Worm (Caenorhabditis elegans): ENCODE measurements around the gene srxa-8.

srxa-8 gene

ce11 chrX:13348417-13348816 is 39.8 kb upstream of the srxa-8 start:
- TF ChIP-seq nhr-6 (tag; optimal IDR thresholded peaks at IDR 0.05) (peak; percentile 79), ztf-4 (tag; optimal IDR thresholded peaks at IDR 0.05) (peak; percentile 32), elt-1 (tag; optimal IDR thresholded peaks at IDR 0.05) (no peak), lin-11 (tag; optimal IDR thresholded peaks at IDR 0.05) (no peak), nhr-21 (tag; optimal IDR thresholded peaks at IDR 0.05) (peak; percentile 94), nhr-237 (tag; optimal IDR thresholded peaks at IDR 0.05) (no peak), mbf-1 (tag; optimal IDR thresholded peaks at IDR 0.05) (no peak), F13H6.1 (tag; optimal IDR thresholded peaks at IDR 0.05) (peak; percentile 46), ZK546.5 (tag; optimal IDR thresholded peaks at IDR 0.05) (no peak), skn-1 (tag; optimal IDR thresholded peaks at IDR 0.05) (peak; percentile 26), aly-2 (tag; optimal IDR thresholded peaks at IDR 0.05) (no peak), gmeb-1 (tag; optimal IDR thresholded peaks at IDR 0.05) (peak; percentile 51), nhr-10 (tag; optimal IDR thresholded peaks at IDR 0.05) (no peak), C34F6.9 (tag; optimal IDR thresholded peaks at IDR 0.05) (peak; percentile 55), crh-2 (tag; optimal IDR thresholded peaks at IDR 0.05) (peak; percentile 93), fos-1 (tag; optimal IDR thresholded peaks at IDR 0.05) (peak; percentile 33), lin-39 (tag; optimal IDR thresholded peaks at IDR 0.05) (no peak), nhr-11 (tag; optimal IDR thresholded peaks at IDR 0.05) (no peak), mdl-1 (tag; optimal IDR thresholded peaks at IDR 0.05) (peak in 1 of 2 experiments; percentile 39), unc-62 (GFP tag; optimal IDR thresholded peaks at IDR 0.05) (no peak), Y55F3AM.14 (GFP tag; optimal IDR thresholded peaks at IDR 0.05) (no peak), ceh-16 (tag; optimal IDR thresholded peaks at IDR 0.05) (no peak), R02D3.7 (tag; optimal IDR thresholded peaks at IDR 0.05) (no peak), nhr-77 (tag; optimal IDR thresholded peaks at IDR 0.05) (no peak), nhr-25 (tag; optimal IDR thresholded peaks at IDR 0.05) (no peak), lin-13 (GFP tag; optimal IDR thresholded peaks at IDR 0.05) (no peak), ceh-82 (tag; optimal IDR thresholded peaks at IDR 0.05) (no peak), ztf-11 (tag; optimal IDR thresholded peaks at IDR 0.05) (no peak), lsy-2 (tag; optimal IDR thresholded peaks at IDR 0.05) (peak in 1 of 2 experiments; percentile 73), ama-1 (optimal IDR thresholded peaks at IDR 0.05) (no peak), mab-5 (tag; optimal IDR thresholded peaks at IDR 0.05) (no peak), unc-39 (tag; optimal IDR thresholded peaks at IDR 0.05) (no peak), blmp-1 (tag; optimal IDR thresholded peaks at IDR 0.05; ENCODE audit: insufficient read depth) (peak; percentile 72), zag-1 (tag; optimal IDR thresholded peaks at IDR 0.05) (no peak), sem-4 (tag; optimal IDR thresholded peaks at IDR 0.05) (no peak), ztf-1 (GFP tag; conservative IDR thresholded peaks at IDR 0.05) (no peak), nhr-129 (tag; optimal IDR thresholded peaks at IDR 0.05) (peak; percentile 96), egl-27 (tag; optimal IDR thresholded peaks at IDR 0.05) (no peak), sma-9 (GFP tag; optimal IDR thresholded peaks at IDR 0.05) (peak; percentile 95), sma-9 (tag; optimal IDR thresholded peaks at IDR 0.05) (no peak), elt-3 (tag; optimal IDR thresholded peaks at IDR 0.05) (no peak), nhr-23 (tag; optimal IDR thresholded peaks at IDR 0.05) (no peak), peb-1 (tag; optimal IDR thresholded peaks at IDR 0.05) (no peak), dmd-4 (tag; optimal IDR thresholded peaks at IDR 0.05) (no peak), alr-1 (tag; optimal IDR thresholded peaks at IDR 0.05) (no peak), sma-3 (GFP tag; optimal IDR thresholded peaks at IDR 0.05) (peak; percentile 86), nhr-12 (tag; optimal IDR thresholded peaks at IDR 0.05) (no peak), unc-55 (GFP tag; optimal IDR thresholded peaks at IDR 0.05) (no peak), snpc-4 (tag; optimal IDR thresholded peaks at IDR 0.05) (no peak)

Measured in whole organism, L2 larva.